Worm (Caenorhabditis elegans) whole organism, L3 larva: ENCODE results near the gene F10C1.1.

Experiments
- R02D3.7 ChIP-seq: fragments of 150-350 bp; optimal IDR thresholded peaks from 2 replicates; lab custom pipeline; 2014; ENCODE audit warnings: missing biosample characterization, missing genetic modification characterization
- ZK546.5 ChIP-seq: sonication (generic microtip); optimal IDR thresholded peaks from 2 replicates; lab custom pipeline; 2017; ENCODE audit warnings: missing biosample characterization, missing genetic modification characterization
- ceh-16 ChIP-seq: sonication (generic microtip); optimal IDR thresholded peaks from 2 replicates; lab custom pipeline; 2017; ENCODE audit warnings: missing biosample characterization, missing genetic modification characterization
- ceh-28 ChIP-seq: fragments of 150-350 bp; optimal IDR thresholded peaks from 2 replicates; lab custom pipeline; 2014; ENCODE audit warnings: missing biosample characterization, missing genetic modification reagents, missing genetic modification characterization
- ceh-82 ChIP-seq: fragments of 150-350 bp; optimal IDR thresholded peaks from 2 replicates; lab custom pipeline; 2014; ENCODE audit warnings: missing biosample characterization, missing genetic modification characterization
- ceh-9 ChIP-seq: sonication (generic microtip); optimal IDR thresholded peaks from 2 replicates; lab custom pipeline; 2018; ENCODE audit warnings: missing biosample characterization, missing genetic modification characterization
- egl-27 ChIP-seq: sonication (generic microtip); optimal IDR thresholded peaks from 4 replicates; lab custom pipeline; 2017; ENCODE audit warnings: missing biosample characterization, missing genetic modification reagents, missing genetic modification characterization
- elt-2 ChIP-seq: sonication (generic microtip); optimal IDR thresholded peaks from 2 replicates; lab custom pipeline; 2016; ENCODE audit warnings: missing genetic modification reagents, mild to moderate bottlenecking, missing genetic modification characterization, missing compliant biosample characterization
- elt-3 ChIP-seq, 3 experiments: fragments of 150-350 bp in 1 of 3; sonication (generic microtip) in 2 of 3; optimal IDR thresholded peaks; 2 replicates in 2 of 3; 4 replicates in 1 of 3; lab custom pipeline; 2014 to 2017; ENCODE audit warnings: missing biosample characterization in 3 of 3, missing genetic modification characterization in 3 of 3
- eor-1 ChIP-seq, 2 experiments: fragments of 150-350 bp; optimal IDR thresholded peaks; 2 replicates each; lab custom pipeline; 2014 to 2018; ENCODE audit warnings: missing biosample characterization in 2 of 2, missing genetic modification characterization in 2 of 2
- fkh-10 ChIP-seq: sonication (generic microtip); optimal IDR thresholded peaks from 2 replicates; lab custom pipeline; 2017; ENCODE audit warnings: missing biosample characterization, missing genetic modification reagents, missing genetic modification characterization
- fkh-2 ChIP-seq: fragments of 150-350 bp; optimal IDR thresholded peaks from 2 replicates; lab custom pipeline; 2014; ENCODE audit warnings: missing biosample characterization, missing genetic modification reagents, missing genetic modification characterization
- hmg-11 ChIP-seq: sonication (generic microtip); optimal IDR thresholded peaks from 2 replicates; lab custom pipeline; 2016; ENCODE audit warnings: missing genetic modification characterization, missing compliant biosample characterization
- jun-1 ChIP-seq: fragments of 150-350 bp; optimal IDR thresholded peaks from 2 replicates; lab custom pipeline; 2014; ENCODE audit warnings: missing biosample characterization, missing genetic modification reagents, missing genetic modification characterization
- lin-39 ChIP-seq: fragments of 150-350 bp; optimal IDR thresholded peaks from 2 replicates; lab custom pipeline; 2018; ENCODE audit warnings: missing biosample characterization, missing genetic modification reagents, missing genetic modification characterization
- lsy-12 ChIP-seq: sonication (generic microtip); optimal IDR thresholded peaks from 2 replicates; lab custom pipeline; 2016; ENCODE audit warnings: mild to moderate bottlenecking, missing genetic modification characterization, missing compliant biosample characterization
- mdl-1 ChIP-seq: fragments of 150-350 bp; optimal IDR thresholded peaks from 2 replicates; lab custom pipeline; 2014; ENCODE audit warnings: missing biosample characterization, missing genetic modification characterization
- mml-1 ChIP-seq: fragments of 150-350 bp; sonication (generic microtip); optimal IDR thresholded peaks from 3 replicates; lab custom pipeline; 2014; ENCODE audit warnings: missing biosample characterization, missing genetic modification characterization
- nfya-1 ChIP-seq: sonication (generic microtip); optimal IDR thresholded peaks from 2 replicates; lab custom pipeline; 2017; ENCODE audit warnings: missing genetic modification characterization, mild to moderate bottlenecking, missing compliant biosample characterization, antibody characterized with exemption, moderate library complexity; ENCODE audit not compliant: insufficient read depth
- nhr-11 ChIP-seq: fragments of 150-350 bp; optimal IDR thresholded peaks from 2 replicates; lab custom pipeline; 2014; ENCODE audit warnings: missing biosample characterization, missing genetic modification characterization
- nhr-12 ChIP-seq: fragments of 150-350 bp; optimal IDR thresholded peaks from 2 replicates; lab custom pipeline; 2014; ENCODE audit warnings: missing biosample characterization, missing genetic modification characterization
- nhr-23 ChIP-seq: fragments of 150-350 bp; optimal IDR thresholded peaks from 2 replicates; lab custom pipeline; 2014; ENCODE audit warnings: missing biosample characterization, missing genetic modification reagents, missing genetic modification characterization
- nhr-28 ChIP-seq: fragments of 150-350 bp; optimal IDR thresholded peaks from 2 replicates; lab custom pipeline; 2014; ENCODE audit warnings: missing biosample characterization, missing genetic modification characterization
- nhr-43 ChIP-seq: sonication (generic microtip); optimal IDR thresholded peaks from 2 replicates; lab custom pipeline; 2016; ENCODE audit warnings: mild to moderate bottlenecking, missing genetic modification characterization, missing compliant biosample characterization; ENCODE audit not compliant: poor library complexity, severe bottlenecking
- nhr-76 ChIP-seq: fragments of 150-350 bp; sonication (generic microtip); optimal IDR thresholded peaks from 5 replicates; lab custom pipeline; 2014; ENCODE audit warnings: missing biosample characterization, missing genetic modification characterization
- nhr-77 ChIP-seq: fragments of 150-350 bp; optimal IDR thresholded peaks from 2 replicates; lab custom pipeline; 2014; ENCODE audit warnings: missing biosample characterization, missing genetic modification characterization
- pha-4 ChIP-seq: fragments of 150-350 bp; optimal IDR thresholded peaks from 2 replicates; lab custom pipeline; 2014; ENCODE audit warnings: missing biosample characterization, missing genetic modification reagents, missing genetic modification characterization
- pqm-1 ChIP-seq: fragments of 150-350 bp; optimal IDR thresholded peaks from 2 replicates; lab custom pipeline; 2017; ENCODE audit warnings: missing biosample characterization, missing genetic modification characterization, inconsistent platforms
- sea-2 ChIP-seq: fragments of 150-350 bp; sonication (generic microtip); optimal IDR thresholded peaks from 4 replicates; lab custom pipeline; 2014; ENCODE audit warnings: missing biosample characterization, missing genetic modification reagents, missing genetic modification characterization
- skn-1 ChIP-seq: fragments of 150-350 bp; optimal IDR thresholded peaks from 2 replicates; lab custom pipeline; 2014; ENCODE audit warnings: missing biosample characterization, missing genetic modification characterization
- snpc-4 ChIP-seq: fragments of 150-350 bp; optimal IDR thresholded peaks from 2 replicates; lab custom pipeline; 2014; ENCODE audit warnings: missing biosample characterization, missing genetic modification characterization
- tbx-2 ChIP-seq: sonication (generic microtip); optimal IDR thresholded peaks from 2 replicates; lab custom pipeline; 2016; ENCODE audit warnings: mild to moderate bottlenecking, missing genetic modification characterization, missing compliant biosample characterization
- unc-39 ChIP-seq: sonication (generic microtip); optimal IDR thresholded peaks from 4 replicates; lab custom pipeline; 2017; ENCODE audit warnings: missing biosample characterization, missing genetic modification characterization
- zag-1 ChIP-seq: fragments of 150-350 bp; optimal IDR thresholded peaks from 2 replicates; lab custom pipeline; 2014; ENCODE audit warnings: missing biosample characterization, missing genetic modification characterization
- ztf-11 ChIP-seq: fragments of 150-350 bp; optimal IDR thresholded peaks from 2 replicates; lab custom pipeline; 2014; ENCODE audit warnings: missing biosample characterization, missing genetic modification characterization
- ztf-4 ChIP-seq: fragments of 150-350 bp; optimal IDR thresholded peaks from 2 replicates; lab custom pipeline; 2014; ENCODE audit warnings: missing biosample characterization, missing genetic modification characterization

Gene F10C1.1

DNA sequence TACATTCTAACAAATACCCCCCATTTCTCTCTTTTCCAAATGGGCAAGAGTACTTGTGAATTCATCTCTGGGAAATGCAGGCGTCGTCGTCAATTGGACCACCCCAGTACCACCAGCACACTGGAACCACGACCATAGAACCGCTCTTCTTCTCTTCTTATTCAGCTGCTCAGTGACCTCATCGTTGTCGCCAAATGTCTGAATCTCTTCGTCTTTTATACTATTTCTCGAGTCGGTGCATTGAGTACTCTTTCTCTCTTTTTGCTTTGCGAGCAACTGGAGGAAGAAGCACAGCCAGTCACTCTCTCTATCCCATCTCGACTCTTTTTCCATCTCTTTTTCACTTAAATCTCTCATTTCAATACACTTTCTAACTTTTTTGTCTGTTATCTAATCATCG is 5.8 kb downstream of the F10C1.1 start:
- TF ChIP-seq skn-1 (tag; lab: Kevin White, UChicago): peak; percentile 22
- TF ChIP-seq mdl-1 (tag; lab: Kevin White, UChicago): no peak
- no peak for TF ChIP-seq ztf-11 (tag; lab: Kevin White, UChicago)
- TF ChIP-seq nhr-43 (tag; lab: Kevin White, UChicago): no peak
- TF ChIP-seq lsy-12: no peak
- TF ChIP-seq nhr-12 (tag; lab: Kevin White, UChicago): no peak
- no peak for TF ChIP-seq ztf-4 (tag; lab: Kevin White, UChicago)
- no peak for TF ChIP-seq R02D3.7
- TF ChIP-seq fkh-10 (GFP tag; lab: Kevin White, UChicago): peak; percentile 21
- TF ChIP-seq nfya-1: peak; percentile 51
- no peak for TF ChIP-seq ZK546.5 (tag; lab: Kevin White, UChicago)
- TF ChIP-seq nhr-11: no peak
- no peak for TF ChIP-seq snpc-4 (tag; lab: Kevin White, UChicago)
- no peak for TF ChIP-seq eor-1 (tag; optimal IDR thresholded peaks at IDR 0.05; lab: Kevin White, UChicago)
- no peak for TF ChIP-seq egl-27 (tag; lab: Kevin White, UChicago)
- TF ChIP-seq lin-39 (tag; lab: Kevin White, UChicago): peak; percentile 1
- TF ChIP-seq nhr-23 (tag; lab: Kevin White, UChicago): no peak
- TF ChIP-seq elt-2 (tag; lab: Kevin White, UChicago): no peak
- no peak for TF ChIP-seq nhr-77 (tag; lab: Kevin White, UChicago)
- peak; percentile 56 for TF ChIP-seq hmg-11 (tag; lab: Kevin White, UChicago)
- TF ChIP-seq, all 47 proteins: peak for 5

DNA sequence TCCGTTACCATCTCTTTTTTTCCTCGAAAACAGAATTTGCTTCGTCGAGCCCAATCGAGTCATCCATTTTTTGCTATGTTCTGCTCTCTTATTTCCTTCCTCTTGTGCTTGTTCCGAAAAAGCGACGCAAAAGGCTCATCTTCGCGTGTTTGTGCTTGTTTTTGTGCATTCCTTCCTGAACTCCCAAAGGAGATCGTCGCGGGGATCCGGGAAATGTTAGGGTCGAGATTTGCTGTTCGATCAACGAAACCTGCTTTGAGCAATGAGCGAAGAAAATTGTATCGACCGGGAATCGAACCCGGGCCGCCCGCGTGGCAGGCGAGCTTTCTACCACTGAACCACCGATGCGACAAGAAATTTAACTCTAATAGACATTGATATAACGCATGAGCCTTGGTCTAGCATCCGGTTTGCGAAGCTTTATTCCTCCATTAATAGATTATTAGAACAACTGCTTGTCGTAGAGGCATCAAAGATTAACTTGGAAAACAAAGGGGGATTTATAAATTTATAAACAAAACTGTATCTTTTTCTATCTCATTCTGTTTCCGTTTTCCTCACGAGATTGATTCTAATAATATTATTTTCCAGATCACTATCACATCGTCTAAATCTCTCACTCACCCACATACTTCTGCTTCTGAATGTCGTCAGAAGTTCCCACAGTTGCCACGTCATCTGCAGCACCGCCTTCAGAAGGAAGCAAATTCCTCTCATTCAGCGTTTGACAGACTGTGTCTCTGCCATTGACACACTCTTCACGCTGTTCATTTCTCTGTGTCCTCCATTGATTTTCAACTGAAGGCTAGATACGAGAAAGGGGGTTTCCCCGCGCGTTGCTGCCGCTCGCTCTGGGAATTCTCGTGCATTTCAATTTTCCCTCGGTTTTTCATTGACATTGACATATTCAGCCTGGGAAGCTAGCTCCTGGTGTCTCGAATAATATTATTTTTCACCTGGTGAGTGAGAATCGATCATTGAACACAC is 8.2 kb downstream of the F10C1.1 start, which contains the start of gene K05F1.6:
Gene K05F1.6 (plus strand): TSS at position 586 of the 987 bp plus-strand sequence.
- TF ChIP-seq ceh-16: no peak
- peak; percentile 37 for TF ChIP-seq hmg-11 (tag; lab: Kevin White, UChicago)
- peak; percentile 61 for TF ChIP-seq tbx-2 (tag; lab: Kevin White, UChicago)
- TF ChIP-seq lin-39 (tag; lab: Kevin White, UChicago): peak; percentile 81
- peak; percentile 26 for TF ChIP-seq ceh-28 (tag; lab: Kevin White, UChicago)
- no peak for TF ChIP-seq nhr-11
- TF ChIP-seq pha-4: peak; percentile 24
- peak; percentile 25 for TF ChIP-seq ceh-82 (tag; lab: Kevin White, UChicago)
- peak; percentile 73 for TF ChIP-seq elt-2 (tag; lab: Kevin White, UChicago)
- TF ChIP-seq mdl-1 (tag; lab: Kevin White, UChicago): peak; percentile 3
- peak; percentile 47 for TF ChIP-seq nfya-1
- TF ChIP-seq nhr-76 (tag; lab: Kevin White, UChicago): no peak
- peak; percentile 24 for TF ChIP-seq nhr-43 (tag; lab: Kevin White, UChicago)
- peak; percentile 40 for TF ChIP-seq nhr-77 (tag; lab: Kevin White, UChicago)
- peak; percentile 43 for TF ChIP-seq skn-1 (tag; lab: Kevin White, UChicago)
- peak; percentile 15 for TF ChIP-seq snpc-4 (tag; lab: Kevin White, UChicago)
- peak; percentile 47 for TF ChIP-seq lsy-12
- no peak for TF ChIP-seq nhr-28 (tag; lab: Kevin White, UChicago)
- TF ChIP-seq, all 47 proteins: peak for 14

DNA sequence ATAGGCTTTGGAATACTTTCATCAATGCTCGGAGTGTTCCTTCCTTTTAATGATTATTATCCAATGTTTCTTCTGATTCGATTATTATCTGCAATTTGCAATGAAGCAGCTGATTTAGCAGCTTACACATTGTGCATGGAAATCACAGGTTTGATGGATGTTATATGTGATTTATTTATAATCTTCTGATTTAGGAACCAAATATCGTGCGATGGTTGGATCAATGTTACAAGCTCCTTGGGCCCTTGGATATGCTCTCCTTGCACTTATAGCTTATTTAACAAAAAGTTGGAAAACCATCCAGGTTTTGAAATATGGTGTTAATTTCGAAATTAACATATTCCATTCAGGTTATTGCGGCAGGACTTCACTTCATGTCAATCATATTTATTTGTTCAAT is 11.5 kb downstream of the F10C1.1 start:
- TF ChIP-seq ceh-16: no peak
- no peak for TF ChIP-seq fkh-2 (tag; lab: Kevin White, UChicago)
- TF ChIP-seq nhr-43 (tag; lab: Kevin White, UChicago): no peak
- no peak for TF ChIP-seq zag-1
- no peak for TF ChIP-seq nhr-77 (tag; lab: Kevin White, UChicago)
- TF ChIP-seq mdl-1 (tag; lab: Kevin White, UChicago): no peak
- no peak for TF ChIP-seq nhr-28 (tag; lab: Kevin White, UChicago)

DNA sequence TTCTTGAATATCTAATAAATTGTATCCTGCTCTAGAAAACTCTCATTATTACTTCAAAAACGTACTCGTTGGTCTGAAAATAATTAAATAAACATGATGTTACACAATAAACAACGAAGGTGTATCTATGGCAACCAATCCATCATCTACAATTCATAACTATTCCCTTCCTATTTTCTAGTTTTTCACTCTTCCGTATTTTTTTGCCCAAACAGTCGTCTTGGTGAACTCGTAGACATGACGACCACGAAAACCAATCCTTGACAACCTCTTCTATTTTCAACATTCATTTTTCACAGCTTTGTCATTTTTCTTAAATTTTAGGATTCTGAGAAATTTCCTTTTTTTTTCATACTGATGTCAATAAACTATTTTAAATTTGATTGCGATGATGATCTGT is 14.8 kb downstream of the F10C1.1 start, which contains the start of gene K05F1.13:
Gene K05F1.13 (plus strand): TSS at position 301 of the 400 bp plus-strand sequence.
- no peak for TF ChIP-seq hmg-11 (tag; lab: Kevin White, UChicago)
- no peak for TF ChIP-seq skn-1 (tag; lab: Kevin White, UChicago)
- TF ChIP-seq snpc-4 (tag; lab: Kevin White, UChicago): no peak
- no peak for TF ChIP-seq pqm-1 (tag; lab: Kevin White, UChicago)
- TF ChIP-seq jun-1 (tag; lab: Kevin White, UChicago): no peak
- TF ChIP-seq ceh-9 (tag; lab: Kevin White, UChicago): no peak
- TF ChIP-seq sea-2: no peak
- no peak for TF ChIP-seq fkh-10 (GFP tag; lab: Kevin White, UChicago)
- TF ChIP-seq pha-4: no peak
- no peak for TF ChIP-seq nhr-12 (tag; lab: Kevin White, UChicago)
- no peak for TF ChIP-seq mml-1 (tag; lab: Kevin White, UChicago)
- TF ChIP-seq unc-39: no peak
- no peak for TF ChIP-seq nhr-28 (tag; lab: Kevin White, UChicago)
- TF ChIP-seq lsy-12: no peak
- TF ChIP-seq ZK546.5 (tag; lab: Kevin White, UChicago): no peak
- TF ChIP-seq ztf-11 (tag; lab: Kevin White, UChicago): no peak
- no peak for TF ChIP-seq ztf-4 (tag; lab: Kevin White, UChicago)
- TF ChIP-seq elt-3 (tag; optimal IDR thresholded peaks at IDR 0.05; lab: Kevin White, UChicago): no peak
- no peak for TF ChIP-seq mdl-1 (tag; lab: Kevin White, UChicago)
